Worm (Caenorhabditis elegans): ENCODE data around the gene pepm-1.

- TF ChIP-seq ceh-19 (GFP tag; optimal IDR thresholded peaks at IDR 0.05): no peak
- peak; percentile 52 for TF ChIP-seq ceh-31 (tag; optimal IDR thresholded peaks at IDR 0.05)
- TF ChIP-seq pqm-1 (tag; optimal IDR thresholded peaks at IDR 0.05): no peak
- no peak for TF ChIP-seq rnt-1 (tag; optimal IDR thresholded peaks at IDR 0.05)
These were observed 26.9 kb downstream of the pepm-1 start, which contains the start of gene cyn-1 for ce11 chrV:14355738-14356368.

Data from whole organism, late embryonic.